Fruit fly (Drosophila melanogaster) whole organism, prepupa: ENCODE measurements around the gene CG12713.

Experiments used
- Blimp-1 ChIP-seq: fragments of 200-800 bp; sonication (Bioruptor generic); optimal IDR thresholded peaks from 3 replicates; lab custom pipeline; 2017; ENCODE audit warnings: missing biosample characterization, missing genetic modification characterization, mild to moderate bottlenecking, moderate library complexity, missing genetic modification reagents
- CG11294 ChIP-seq: fragments of 200-800 bp; sonication (Bioruptor generic); IDR thresholded peaks from 2 replicates; pipeline ENCODE4 v1.3.6; 2022; ENCODE audit warnings: missing biosample characterization, missing genetic modification characterization
- CG11902 ChIP-seq: fragments of 200-800 bp; sonication (Bioruptor generic); optimal IDR thresholded peaks from 3 replicates; lab custom pipeline; 2016; ENCODE audit warnings: missing biosample characterization, missing genetic modification characterization
- CG16779 ChIP-seq: fragments of 200-800 bp; sonication (Bioruptor generic); optimal IDR thresholded peaks from 3 replicates; lab custom pipeline; 2017; ENCODE audit warnings: missing biosample characterization, mild to moderate bottlenecking, missing genetic modification characterization
- CG3032 ChIP-seq: fragments of 200-800 bp; optimal IDR thresholded peaks from 2 replicates; lab custom pipeline; 2019; ENCODE audit warnings: missing biosample characterization, mild to moderate bottlenecking, missing genetic modification characterization, moderate library complexity
- CG4318 ChIP-seq: fragments of 200-800 bp; sonication (Bioruptor generic); optimal IDR thresholded peaks from 3 replicates; lab custom pipeline; 2017; ENCODE audit warnings: missing biosample characterization, mild to moderate bottlenecking, missing genetic modification characterization
- CG6276 ChIP-seq: fragments of 200-800 bp; sonication (Bioruptor generic); optimal IDR thresholded peaks from 2 replicates; lab custom pipeline; 2017; ENCODE audit warnings: missing biosample characterization, mild to moderate bottlenecking, missing genetic modification characterization
- CG7368 ChIP-seq: fragments of 200-800 bp; sonication (Bioruptor generic); optimal IDR thresholded peaks from 3 replicates; lab custom pipeline; 2016; ENCODE audit warnings: missing biosample characterization, missing genetic modification characterization
- CG8119 ChIP-seq: fragments of 200-800 bp; sonication (Bioruptor generic); IDR thresholded peaks from 3 replicates; pipeline ENCODE4 v1.3.6; 2022; ENCODE audit warnings: missing biosample characterization, missing genetic modification characterization
- CG8319 ChIP-seq: fragments of 200-800 bp; sonication (Bioruptor generic); optimal IDR thresholded peaks from 3 replicates; lab custom pipeline; 2016; ENCODE audit warnings: missing biosample characterization, missing genetic modification characterization
- CG9139 ChIP-seq: fragments of 200-800 bp; sonication (Bioruptor generic); optimal IDR thresholded peaks from 3 replicates; lab custom pipeline; 2017; ENCODE audit warnings: missing biosample characterization, mild to moderate bottlenecking, missing genetic modification characterization
- Eip78C ChIP-seq: fragments of 200-800 bp; sonication (Bioruptor generic); peaks from one replicate; lab custom pipeline; 2016; ENCODE audit warnings: missing biosample characterization, missing genetic modification characterization
- Ets21C ChIP-seq: fragments of 200-800 bp; sonication (Bioruptor generic); optimal IDR thresholded peaks from 3 replicates; lab custom pipeline; 2016; ENCODE audit warnings: missing biosample characterization, missing genetic modification characterization
- Ets96B ChIP-seq: fragments of 200-800 bp; optimal IDR thresholded peaks from 2 replicates; lab custom pipeline; 2019; ENCODE audit warnings: missing biosample characterization, mild to moderate bottlenecking, missing genetic modification characterization, moderate library complexity
- Hr4 ChIP-seq: fragments of 200-800 bp; sonication (Bioruptor generic); optimal IDR thresholded peaks from 3 replicates; lab custom pipeline; 2016; ENCODE audit warnings: missing biosample characterization, missing genetic modification characterization
- OdsH ChIP-seq: fragments of 200-800 bp; sonication (Bioruptor generic); optimal IDR thresholded peaks from 3 replicates; lab custom pipeline; 2016; ENCODE audit warnings: missing biosample characterization, missing genetic modification characterization
- Smox ChIP-seq: fragments of 200-800 bp; sonication (Bioruptor generic); optimal IDR thresholded peaks from 3 replicates; lab custom pipeline; 2016; ENCODE audit warnings: missing biosample characterization, missing genetic modification characterization
- Sox14 ChIP-seq: fragments of 200-800 bp; sonication (Bioruptor generic); optimal IDR thresholded peaks from 3 replicates; lab custom pipeline; 2016; ENCODE audit warnings: missing biosample characterization, missing genetic modification characterization
- Sox15 ChIP-seq: fragments of 200-800 bp; sonication (Bioruptor generic); optimal IDR thresholded peaks from 3 replicates; lab custom pipeline; 2016; ENCODE audit warnings: missing biosample characterization, missing genetic modification characterization
- achi ChIP-seq: fragments of 200-800 bp; sonication (Bioruptor generic); optimal IDR thresholded peaks from 3 replicates; lab custom pipeline; 2016; ENCODE audit warnings: missing biosample characterization, missing genetic modification characterization
- cyc ChIP-seq: fragments of 200-800 bp; sonication (Bioruptor generic); optimal IDR thresholded peaks from 3 replicates; lab custom pipeline; 2016; ENCODE audit warnings: missing biosample characterization, missing genetic modification characterization
- dsx ChIP-seq: fragments of 200-800 bp; optimal IDR thresholded peaks from 3 replicates; lab custom pipeline; 2019; ENCODE audit warnings: missing biosample characterization, mild to moderate bottlenecking, missing genetic modification characterization, moderate library complexity; ENCODE audit not compliant: poor library complexity, severe bottlenecking
- esn ChIP-seq: fragments of 200-800 bp; sonication (Bioruptor generic); optimal IDR thresholded peaks from 2 replicates; lab custom pipeline; 2016; ENCODE audit warnings: missing biosample characterization, mild to moderate bottlenecking, missing genetic modification characterization, moderate library complexity
- fd85E ChIP-seq: fragments of 200-800 bp; sonication (Bioruptor generic); optimal IDR thresholded peaks from 3 replicates; lab custom pipeline; 2016; ENCODE audit warnings: missing biosample characterization, missing genetic modification characterization
- fkh ChIP-seq: fragments of 200-800 bp; sonication (Bioruptor generic); optimal IDR thresholded peaks from 3 replicates; lab custom pipeline; 2017; ENCODE audit warnings: missing biosample characterization, mild to moderate bottlenecking, missing genetic modification characterization, moderate library complexity
- pdm3 ChIP-seq: fragments of 200-800 bp; sonication (Bioruptor generic); optimal IDR thresholded peaks from 3 replicates; lab custom pipeline; 2016; ENCODE audit warnings: missing biosample characterization, missing genetic modification characterization
- salr ChIP-seq, 2 experiments: fragments of 200-800 bp; sonication (Bioruptor generic); optimal IDR thresholded peaks; 3 replicates each; lab custom pipeline; 2016 to 2018; ENCODE audit warnings: missing biosample characterization in 2 of 2, missing genetic modification characterization in 2 of 2, mild to moderate bottlenecking in 1 of 2
- ss ChIP-seq, 2 experiments: fragments of 200-800 bp; sonication (Bioruptor generic); optimal IDR thresholded peaks; 2 replicates in 1 of 2; 3 replicates in 1 of 2; lab custom pipeline; 2017 to 2018; ENCODE audit warnings: mild to moderate bottlenecking in 2 of 2, missing biosample characterization in 2 of 2, missing genetic modification characterization in 2 of 2, moderate library complexity in 1 of 2
- svp ChIP-seq: fragments of 200-800 bp; sonication (Bioruptor generic); peaks from one replicate; lab custom pipeline; 2016; ENCODE audit warnings: missing biosample characterization, missing genetic modification characterization
- vri ChIP-seq: fragments of 200-800 bp; sonication (Bioruptor generic); optimal IDR thresholded peaks from 3 replicates; lab custom pipeline; 2016; ENCODE audit warnings: missing biosample characterization, mild to moderate bottlenecking, missing genetic modification characterization

The CG12713 gene

DNA sequence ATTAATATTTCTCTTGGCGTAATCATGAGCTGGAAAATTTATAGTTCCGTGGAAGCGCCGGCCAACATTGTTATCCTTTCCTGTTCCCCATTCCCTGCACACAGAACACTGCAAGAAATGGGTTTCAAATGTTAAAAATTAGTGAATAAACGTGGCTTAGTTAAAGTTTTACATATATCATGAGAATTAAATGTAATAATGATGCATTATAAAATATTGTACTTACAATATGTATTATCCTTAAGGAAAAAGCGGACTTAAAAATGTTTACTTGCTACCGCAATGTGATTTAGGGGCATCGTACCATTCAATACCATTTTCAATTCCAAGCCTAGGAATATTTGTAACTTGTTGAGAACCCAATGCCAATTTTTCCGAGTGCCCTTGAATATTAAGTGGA lies 29.6 kb upstream of the CG12713 start:
- TF ChIP-seq Hr4 (GFP tag; lab: Kevin White, UChicago) = no peak
- TF ChIP-seq achi = no peak
- no peak for TF ChIP-seq Blimp-1 (GFP tag; lab: Kevin White, UChicago)
- no peak for TF ChIP-seq Ets96B
- TF ChIP-seq OdsH (GFP tag; lab: Kevin White, UChicago) = no peak
- TF ChIP-seq Ets21C (GFP tag; lab: Kevin White, UChicago) = no peak
- TF ChIP-seq Smox = no peak
- TF ChIP-seq CG8119 (GFP tag; lab: Robert Waterston, UW) = no peak

- TF ChIP-seq Sox15 (GFP tag; lab: Kevin White, UChicago) (no peak), CG6276 (GFP tag; lab: Kevin White, UChicago) (no peak), fd85E (GFP tag; lab: Kevin White, UChicago) (no peak), Eip78C (GFP tag; lab: Kevin White, UChicago) (no peak)
Measured at dm6 chr3L:15808022-15808421, 24.2 kb upstream of the CG12713 start, which contains the start of gene CG6244. TSS of gene CG6244 (plus strand) at chr3L:15808322.

dm6 chr3L:15808667-15809066 lies 23.6 kb upstream of the CG12713 start:
- TF ChIP-seq svp (GFP tag; lab: Kevin White, UChicago) (no peak), Eip78C (GFP tag; lab: Kevin White, UChicago) (peak; percentile 5), cyc (GFP tag; lab: Kevin White, UChicago) (no peak), CG11294 (GFP tag; lab: Robert Waterston, UW) (no peak), CG4318 (GFP tag; lab: Kevin White, UChicago) (no peak), pdm3 (GFP tag; lab: Kevin White, UChicago) (no peak)
- TF ChIP-seq, all 60 proteins: peak for 1

- TF ChIP-seq CG7368 (GFP tag; lab: Kevin White, UChicago) (no peak), CG3032 (no peak), Smox (no peak), OdsH (GFP tag; lab: Kevin White, UChicago) (no peak), svp (GFP tag; lab: Kevin White, UChicago) (no peak), esn (GFP tag; lab: Kevin White, UChicago) (no peak), CG8319 (GFP tag; lab: Kevin White, UChicago) (no peak), vri (GFP tag; lab: Kevin White, UChicago) (no peak), Sox14 (GFP tag; lab: Kevin White, UChicago) (no peak)
Measured at dm6 chr3L:15809185-15809584, 23.1 kb upstream of the CG12713 start, which contains the start of gene CG13445. TSS of gene CG13445 (plus strand) at chr3L:15809485.

DNA sequence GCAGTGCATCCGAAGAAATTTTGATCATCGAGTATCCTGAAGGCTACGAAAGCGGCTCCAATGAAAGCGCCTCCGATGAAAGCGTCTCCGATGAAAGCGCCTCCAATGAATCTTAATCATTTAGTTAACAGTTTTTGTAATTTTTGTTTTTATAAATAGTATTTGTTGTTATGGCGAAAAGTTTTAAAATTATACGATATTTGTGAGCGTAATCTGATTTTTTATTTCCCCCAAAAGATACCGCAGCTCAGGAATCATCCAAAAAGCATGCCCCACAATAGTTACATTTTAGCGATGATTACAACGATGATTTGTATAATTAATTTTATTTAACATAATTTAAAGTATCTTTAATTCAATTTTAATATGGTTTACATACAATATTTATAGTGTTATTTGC lies 22.5 kb upstream of the CG12713 start:
- TF ChIP-seq salr (GFP tag; optimal IDR thresholded peaks at IDR 0.05; lab: Kevin White, UChicago) = no peak
- TF ChIP-seq CG11902 (GFP tag; lab: Kevin White, UChicago) = no peak
- TF ChIP-seq CG9139 = no peak
- TF ChIP-seq ss (GFP tag; optimal IDR thresholded peaks at IDR 0.05; lab: Kevin White, UChicago) = no peak
- TF ChIP-seq CG16779 (tag; lab: Kevin White, UChicago) = no peak

dm6 chr3L:15813988-15814387 lies 18.3 kb upstream of the CG12713 start:
- TF ChIP-seq dsx (GFP tag; lab: Kevin White, UChicago) (no peak), fkh (peak; percentile 86)
